Worm (Caenorhabditis elegans) whole organism, young adult: ENCODE data around the gene ZK688.7.

Experiments
- D2030.7 ChIP-seq: fragments of 200-800 bp; sonication (Bioruptor generic); IDR thresholded peaks from 2 replicates; pipeline ENCODE4 v1.3.6; 2022; ENCODE audit warnings: missing genetic modification reagents, missing genetic modification characterization, missing compliant biosample characterization
- F33H1.4 ChIP-seq: fragments of 200-800 bp; sonication (Bioruptor generic); IDR thresholded peaks from 2 replicates; pipeline ENCODE4 v1.3.6; 2022; ENCODE audit warnings: missing genetic modification reagents, missing genetic modification characterization, missing compliant biosample characterization
- F37B4.10 ChIP-seq: fragments of 200-800 bp; sonication (Bioruptor generic); IDR thresholded peaks from 2 replicates; pipeline ENCODE4 v1.3.6; 2022; ENCODE audit warnings: missing genetic modification characterization, missing compliant biosample characterization
- Y56A3A.18 ChIP-seq: fragments of 200-800 bp; sonication (Bioruptor generic); IDR thresholded peaks from 2 replicates; pipeline ENCODE4 v1.3.6; 2022; ENCODE audit warnings: missing genetic modification reagents, missing genetic modification characterization, missing compliant biosample characterization
- cebp-2 ChIP-seq: fragments of 200-800 bp; sonication (Bioruptor generic); IDR thresholded peaks from 2 replicates; pipeline ENCODE4 v1.3.6; 2022; ENCODE audit warnings: missing genetic modification characterization, missing compliant biosample characterization
- dpl-1 ChIP-seq: fragments of 150-350 bp; optimal IDR thresholded peaks from 2 replicates; lab custom pipeline; 2014; ENCODE audit warnings: missing biosample characterization, missing genetic modification reagents, missing genetic modification characterization
- hrde-1 ChIP-seq: sonication (generic microtip); optimal IDR thresholded peaks from 2 replicates; lab custom pipeline; 2016; ENCODE audit warnings: missing genetic modification characterization, mild to moderate bottlenecking, missing compliant biosample characterization, moderate library complexity, missing genotype, missing genetic modification reagents, borderline replicate concordance
- let-607 ChIP-seq, 2 experiments: fragments of 200-800 bp in 1 of 2; sonication (Bioruptor generic) in 1 of 2; sonication (generic microtip) in 1 of 2; optimal IDR thresholded peaks; 2 replicates each; lab custom pipeline; 2016 to 2018; ENCODE audit warnings: mild to moderate bottlenecking in 2 of 2, missing compliant biosample characterization in 2 of 2, missing genetic modification characterization in 2 of 2, moderate library complexity in 2 of 2, missing genotype in 1 of 2
- snpc-4 ChIP-seq, 5 experiments: fragments of 150-350 bp in 1 of 5; sonication (generic microtip) in 4 of 5; optimal IDR thresholded peaks; 2 replicates each; lab custom pipeline; 2014 to 2018; ENCODE audit warnings: missing genetic modification characterization in 5 of 5, missing biosample characterization in 3 of 5, antibody characterized with exemption in 2 of 5, mild to moderate bottlenecking in 2 of 5, missing compliant biosample characterization in 2 of 5, missing genotype in 2 of 5, moderate library complexity in 2 of 5, missing genetic modification reagents in 1 of 5
- unc-62 ChIP-seq: fragments of 150-350 bp; optimal IDR thresholded peaks from 2 replicates; lab custom pipeline; 2014; ENCODE audit warnings: missing biosample characterization, missing genetic modification reagents, missing genetic modification characterization

ce11 chrIII:7922207-7922606 is 10.8 kb upstream of the ZK688.7 start, which contains the start of gene C29E4.17:
- TF ChIP-seq D2030.7 (GFP tag; lab: Robert Waterston, UW) (no peak), F33H1.4 (GFP tag; lab: Robert Waterston, UW) (no peak), unc-62 (no peak), let-607 (tag; optimal IDR thresholded peaks at IDR 0.05; lab: Kevin White, UChicago) (no peak), cebp-2 (no peak), snpc-4 (GFP tag; optimal IDR thresholded peaks at IDR 0.05; lab: Kevin White, UChicago) (no peak), snpc-4 (tag; optimal IDR thresholded peaks at IDR 0.05; lab: Kevin White, UChicago) (no peak), F37B4.10 (GFP tag; lab: Robert Waterston, UW) (no peak), dpl-1 (GFP tag; lab: Kevin White, UChicago) (no peak), Y56A3A.18 (no peak), hrde-1 (tag; lab: Kevin White, UChicago) (no peak)
